Worm (Caenorhabditis elegans) whole organism, L2 larva: ENCODE measurements around the gene R07C12.3.
"Not testable (repeated sequence)": the region's sequence is repeated elsewhere in the genome, so short reads cannot be mapped to it uniquely, and the experiment has no call there.

Experiments
- ZK546.5 ChIP-seq: sonication (generic microtip); optimal IDR thresholded peaks from 2 replicates; lab custom pipeline; 2017; ENCODE audit warnings: missing biosample characterization, missing genetic modification characterization
- alr-1 ChIP-seq: fragments of 150-350 bp; optimal IDR thresholded peaks from 2 replicates; lab custom pipeline; 2014; ENCODE audit warnings: missing biosample characterization, missing genetic modification characterization
- ama-1 ChIP-seq: fragments of 150-350 bp; optimal IDR thresholded peaks from 2 replicates; lab custom pipeline; 2018; ENCODE audit warnings: inconsistent platforms
- egl-27 ChIP-seq: sonication (generic microtip); optimal IDR thresholded peaks from 3 replicates; lab custom pipeline; 2017; ENCODE audit warnings: missing biosample characterization, missing genetic modification reagents, missing genetic modification characterization
- lin-13 ChIP-seq: fragments of 150-350 bp; optimal IDR thresholded peaks from 2 replicates; lab custom pipeline; 2014; ENCODE audit warnings: missing biosample characterization, missing genetic modification reagents, missing genetic modification characterization
- lin-39 ChIP-seq: fragments of 150-350 bp; optimal IDR thresholded peaks from 2 replicates; lab custom pipeline; 2014; ENCODE audit warnings: missing biosample characterization, missing genetic modification reagents, missing genetic modification characterization
- nhr-12 ChIP-seq: fragments of 150-350 bp; optimal IDR thresholded peaks from 2 replicates; lab custom pipeline; 2014; ENCODE audit warnings: missing biosample characterization, missing genetic modification characterization
- nhr-25 ChIP-seq: fragments of 150-350 bp; sonication (generic microtip); optimal IDR thresholded peaks from 3 replicates; lab custom pipeline; 2014; ENCODE audit warnings: missing biosample characterization, missing genetic modification characterization
- nhr-6 ChIP-seq: fragments of 150-350 bp; optimal IDR thresholded peaks from 2 replicates; lab custom pipeline; 2014; ENCODE audit warnings: missing biosample characterization, missing genetic modification characterization
- snpc-4 ChIP-seq: fragments of 150-350 bp; optimal IDR thresholded peaks from 2 replicates; lab custom pipeline; 2014; ENCODE audit warnings: missing biosample characterization, missing genetic modification characterization
- unc-39 ChIP-seq: fragments of 150-350 bp; optimal IDR thresholded peaks from 2 replicates; lab custom pipeline; 2014; ENCODE audit warnings: missing biosample characterization, missing genetic modification characterization

- not testable (repeated sequence) for TF ChIP-seq nhr-12 (tag; lab: Kevin White, UChicago); egl-27 (tag; lab: Kevin White, UChicago); unc-39; nhr-25; lin-39 (tag; lab: Kevin White, UChicago); ZK546.5 (tag; lab: Kevin White, UChicago); ama-1 (lab: Kevin White, UChicago); snpc-4 (tag; lab: Kevin White, UChicago); nhr-6; alr-1; lin-13
Observed at ce11 chrIV:4142986-4143385, 1.9 kb upstream of the R07C12.3 start, which contains the start of gene F49F1.12.
